Worm (Caenorhabditis elegans) whole organism, L1 larva: ENCODE data around the gene sre-8.

Source experiments
- ama-1 ChIP-seq: fragments of 150-350 bp; optimal IDR thresholded peaks from 2 replicates; lab custom pipeline; 2014
- blmp-1 ChIP-seq: fragments of 150-350 bp; optimal IDR thresholded peaks from 2 replicates; lab custom pipeline; 2014; ENCODE audit warnings: missing biosample characterization, missing genetic modification characterization
- ceh-63 ChIP-seq: fragments of 200-800 bp; sonication (Bioruptor generic); optimal IDR thresholded peaks from 2 replicates; lab custom pipeline; 2018; ENCODE audit warnings: mild to moderate bottlenecking, missing genetic modification characterization, missing compliant biosample characterization
- ceh-8 ChIP-seq: fragments of 200-800 bp; sonication (Bioruptor generic); optimal IDR thresholded peaks from 2 replicates; lab custom pipeline; 2018; ENCODE audit warnings: mild to moderate bottlenecking, missing genetic modification characterization, moderate library complexity, missing compliant biosample characterization
- ceh-90 ChIP-seq: sonication (generic microtip); optimal IDR thresholded peaks from 2 replicates; lab custom pipeline; 2016; ENCODE audit warnings: missing genetic modification characterization, missing compliant biosample characterization
- dpl-1 ChIP-seq, 3 experiments: fragments of 150-350 bp in 2 of 3; sonication (generic microtip) in 1 of 3; optimal IDR thresholded peaks; 2 replicates each; lab custom pipeline; 2014 to 2017; ENCODE audit warnings: missing biosample characterization in 3 of 3, missing genetic modification characterization in 3 of 3, missing genetic modification reagents in 3 of 3
- efl-1 ChIP-seq, 4 experiments: fragments of 150-350 bp; optimal IDR thresholded peaks in 3 of 4; peaks in 1 of 4; 1 replicate in 1 of 4; 2 replicates in 3 of 4; lab custom pipeline; 2014; ENCODE audit warnings: missing biosample characterization in 2 of 4, missing genetic modification characterization in 2 of 4, missing genetic modification reagents in 2 of 4
- efl-3 ChIP-seq: fragments of 200-800 bp; sonication (Bioruptor generic); optimal IDR thresholded peaks from 2 replicates; lab custom pipeline; 2018; ENCODE audit warnings: mild to moderate bottlenecking, missing genetic modification characterization, missing compliant biosample characterization
- elt-3 ChIP-seq, 6 experiments: fragments of 150-350 bp in 1 of 6; sonication (generic microtip); optimal IDR thresholded peaks; 2 replicates each; lab custom pipeline; 2017 to 2018; ENCODE audit warnings: missing biosample characterization in 6 of 6, missing genetic modification characterization in 6 of 6, inconsistent platforms in 1 of 6
- ets-5 ChIP-seq: fragments of 200-800 bp; sonication (Bioruptor generic); IDR thresholded peaks from 2 replicates; pipeline ENCODE4 v1.3.6; 2022; ENCODE audit warnings: missing genetic modification characterization, missing compliant biosample characterization
- fkh-4 ChIP-seq: sonication (generic microtip); optimal IDR thresholded peaks from 2 replicates; lab custom pipeline; 2016; ENCODE audit warnings: missing compliant biosample characterization, missing genetic modification characterization, borderline replicate concordance
- fos-1 ChIP-seq: fragments of 150-350 bp; optimal IDR thresholded peaks from 2 replicates; lab custom pipeline; 2014; ENCODE audit warnings: missing biosample characterization, missing genetic modification characterization
- grh-1 ChIP-seq: fragments of 200-800 bp; sonication (Bioruptor generic); IDR thresholded peaks from 2 replicates; pipeline ENCODE4 v1.3.6; 2022; ENCODE audit warnings: missing genetic modification reagents, missing genetic modification characterization, missing compliant biosample characterization
- hlh-17 ChIP-seq: fragments of 200-800 bp; sonication (Bioruptor generic); optimal IDR thresholded peaks from 2 replicates; lab custom pipeline; 2018; ENCODE audit warnings: missing genetic modification characterization, mild to moderate bottlenecking, missing compliant biosample characterization, moderate library complexity, borderline replicate concordance
- irx-1 ChIP-seq: sonication (generic microtip); optimal IDR thresholded peaks from 2 replicates; lab custom pipeline; 2016; ENCODE audit warnings: missing genetic modification characterization, missing compliant biosample characterization
- lin-14 ChIP-seq: fragments of 200-800 bp; sonication (Bioruptor generic); optimal IDR thresholded peaks from 2 replicates; lab custom pipeline; 2018; ENCODE audit warnings: mild to moderate bottlenecking, missing genetic modification characterization, moderate library complexity, missing compliant biosample characterization
- lin-15B ChIP-seq: fragments of 150-350 bp; sonication (generic microtip); optimal IDR thresholded peaks from 3 replicates; lab custom pipeline; 2014; ENCODE audit warnings: missing biosample characterization, missing genetic modification characterization
- lir-3 ChIP-seq: sonication (generic microtip); optimal IDR thresholded peaks from 2 replicates; lab custom pipeline; 2016; ENCODE audit warnings: mild to moderate bottlenecking, missing genetic modification characterization, moderate library complexity, missing compliant biosample characterization; ENCODE audit not compliant: poor library complexity
- mab-9 ChIP-seq: fragments of 200-800 bp; sonication (Bioruptor generic); IDR thresholded peaks from 2 replicates; pipeline ENCODE4 v1.3.6; 2022; ENCODE audit warnings: missing genetic modification reagents, missing genetic modification characterization, missing compliant biosample characterization
- nhr-20 ChIP-seq: sonication (generic microtip); optimal IDR thresholded peaks from 2 replicates; lab custom pipeline; 2016; ENCODE audit warnings: mild to moderate bottlenecking, missing genetic modification characterization, missing compliant biosample characterization
- nhr-28 ChIP-seq: fragments of 150-350 bp; optimal IDR thresholded peaks from 2 replicates; lab custom pipeline; 2014; ENCODE audit warnings: missing biosample characterization, missing genetic modification characterization
- nhr-76 ChIP-seq: sonication (generic microtip); optimal IDR thresholded peaks from 2 replicates; lab custom pipeline; 2017; ENCODE audit warnings: missing biosample characterization, missing genetic modification characterization
- nhr-85 ChIP-seq: sonication (generic microtip); peaks from one replicate; lab custom pipeline; 2016; ENCODE audit warnings: missing genetic modification characterization, inconsistent platforms, missing compliant biosample characterization
- nhr-90 ChIP-seq: sonication (generic microtip); optimal IDR thresholded peaks from 2 replicates; lab custom pipeline; 2016; ENCODE audit warnings: mild to moderate bottlenecking, missing genetic modification characterization, missing compliant biosample characterization; ENCODE audit not compliant: poor library complexity
- skn-1 ChIP-seq: fragments of 150-350 bp; optimal IDR thresholded peaks from 2 replicates; lab custom pipeline; 2014; ENCODE audit warnings: missing biosample characterization, missing genetic modification characterization
- swsn-7 ChIP-seq: sonication (generic microtip); optimal IDR thresholded peaks from 2 replicates; lab custom pipeline; 2016; ENCODE audit warnings: missing genetic modification characterization, missing compliant biosample characterization
- unc-30 ChIP-seq: sonication (generic microtip); optimal IDR thresholded peaks from 2 replicates; lab custom pipeline; 2017; ENCODE audit warnings: missing biosample characterization, missing genetic modification characterization
- unc-62 ChIP-seq: fragments of 150-350 bp; optimal IDR thresholded peaks from 2 replicates; lab custom pipeline; 2014; ENCODE audit warnings: missing biosample characterization, missing genetic modification reagents, missing genetic modification characterization
- xbp-1 ChIP-seq: sonication (generic microtip); optimal IDR thresholded peaks from 2 replicates; lab custom pipeline; 2016; ENCODE audit warnings: missing genetic modification characterization, missing compliant biosample characterization
- zag-1 ChIP-seq: fragments of 150-350 bp; optimal IDR thresholded peaks from 2 replicates; lab custom pipeline; 2014; ENCODE audit warnings: missing biosample characterization, missing genetic modification characterization
- zip-4 ChIP-seq: fragments of 200-800 bp; sonication (Bioruptor generic); optimal IDR thresholded peaks from 2 replicates; lab custom pipeline; 2018; ENCODE audit warnings: mild to moderate bottlenecking, missing genetic modification characterization, moderate library complexity, missing compliant biosample characterization
- ztf-11 ChIP-seq, 2 experiments: sonication (generic microtip); optimal IDR thresholded peaks; 2 replicates each; lab custom pipeline; 2016 to 2017; ENCODE audit warnings: missing genetic modification characterization in 2 of 2, missing biosample characterization in 1 of 2, missing compliant biosample characterization in 1 of 2
- ztf-4 ChIP-seq: fragments of 150-350 bp; optimal IDR thresholded peaks from 2 replicates; lab custom pipeline; 2014; ENCODE audit warnings: missing biosample characterization, missing genetic modification characterization

The sre-8 gene

ce11 chrV:14231656-14232055 is 25.3 kb upstream of the sre-8 start:
- TF ChIP-seq elt-3 (tag; optimal IDR thresholded peaks at IDR 0.05; lab: Kevin White, UChicago) (no peak), blmp-1 (peak; percentile 33), nhr-85 (tag; lab: Kevin White, UChicago) (peak; percentile 37)

- TF ChIP-seq hlh-17 (no peak), ztf-11 (tag; optimal IDR thresholded peaks at IDR 0.05; lab: Kevin White, UChicago) (no peak), zip-4 (no peak), nhr-76 (tag; lab: Kevin White, UChicago) (no peak), irx-1 (no peak), swsn-7 (tag; lab: Kevin White, UChicago) (no peak), nhr-20 (no peak), ets-5 (GFP tag; lab: Robert Waterston, UW) (no peak), fos-1 (tag; lab: Kevin White, UChicago) (no peak), nhr-90 (tag; lab: Kevin White, UChicago) (no peak), skn-1 (no peak), lin-15B (tag; lab: Kevin White, UChicago) (no peak), ceh-90 (tag; lab: Kevin White, UChicago) (no peak), ama-1 (lab: Kevin White, UChicago) (no peak), nhr-28 (tag; lab: Kevin White, UChicago) (no peak), unc-62 (no peak), fkh-4 (no peak)
Observed at ce11 chrV:14235942-14236341, 21.0 kb upstream of the sre-8 start, which contains the start of gene ent-3. TSS of gene ent-3 (minus strand) at chrV:14236042.

ce11 chrV:14240694-14241201 is 16.2 kb upstream of the sre-8 start, which contains the start of gene K02E11.10:
TSS of gene K02E11.10 (minus strand) at chrV:14241151.
- TF ChIP-seq xbp-1 (tag; lab: Kevin White, UChicago) (no peak), ceh-8 (GFP tag; lab: Kevin White, UChicago) (peak; percentile 25), lin-14 (GFP tag; lab: Kevin White, UChicago) (no peak), efl-3 (GFP tag; lab: Kevin White, UChicago) (no peak), grh-1 (GFP tag; lab: Robert Waterston, UW) (no peak), mab-9 (GFP tag; lab: Robert Waterston, UW) (no peak), dpl-1 (GFP tag; optimal IDR thresholded peaks at IDR 0.05; lab: Kevin White, UChicago) (no peak), ztf-4 (no peak)

- TF ChIP-seq lir-3 (tag; lab: Kevin White, UChicago) (no peak), zag-1 (tag; lab: Kevin White, UChicago) (no peak), unc-30 (tag; lab: Kevin White, UChicago) (no peak)
Observed at ce11 chrV:14243904-14244303, 13.0 kb upstream of the sre-8 start, which contains the start of gene sre-7. TSS of gene sre-7 (plus strand) at chrV:14244204.

ce11 chrV:14246761-14247160 is 10.2 kb upstream of the sre-8 start, which contains the start of gene K02E11.3:
TSS of gene K02E11.3 (minus strand) at chrV:14246861.
- TF ChIP-seq efl-1 (optimal IDR thresholded peaks at IDR 0.05; lab: Kevin White, UChicago) (no peak), efl-1 (GFP tag; optimal IDR thresholded peaks at IDR 0.05 in 1 of 2; lab: Kevin White, UChicago) (peak in 1 of 2 experiments; percentile 31), ceh-63 (GFP tag; lab: Kevin White, UChicago) (no peak), nhr-85 (tag; lab: Kevin White, UChicago) (no peak), irx-1 (no peak), blmp-1 (no peak)
